Fruit fly (Drosophila melanogaster): ENCODE data around the gene Srrm1.

Srrm1 gene

dm6 chr3L:13068293-13068692 lies 31.7 kb downstream of the Srrm1 start (continued):
- TF ChIP-seq CG7357 (GFP tag; IDR thresholded peaks at IDR 0.05) = no peak
- TF ChIP-seq inv (GFP tag; IDR thresholded peaks at IDR 0.05; ENCODE audit: partially characterized antibody) = no peak
- TF ChIP-seq zf30C (GFP tag; optimal IDR thresholded peaks at IDR 0.05) = peak; percentile 72
- no peak for TF ChIP-seq hkb (optimal IDR thresholded peaks at IDR 0.05)
- TF ChIP-seq hkb (GFP tag; IDR thresholded peaks at IDR 0.05) = no peak
- no peak for TF ChIP-seq prd (optimal IDR thresholded peaks at IDR 0.05)
- TF ChIP-seq prd (GFP tag; IDR thresholded peaks at IDR 0.05) = peak; percentile 38; the same call in 1 of the 3 replicates
- no peak for TF ChIP-seq CG11560 (tag; IDR thresholded peaks at IDR 0.05)
- no peak for TF ChIP-seq eve (GFP tag; optimal IDR thresholded peaks at IDR 0.05)
- no peak for TF ChIP-seq amos (GFP tag; IDR thresholded peaks at IDR 0.05; ENCODE audit: partially characterized antibody)
- no peak for TF ChIP-seq CG3407 (GFP tag; optimal IDR thresholded peaks at IDR 0.05)
- TF ChIP-seq Dfd (GFP tag; optimal IDR thresholded peaks at IDR 0.05) = no peak
- no peak for TF ChIP-seq al (GFP tag; IDR thresholded peaks at IDR 0.05)
- TF ChIP-seq Vsx1 (GFP tag; optimal IDR thresholded peaks at IDR 0.05) = no peak
- TF ChIP-seq Opbp (GFP tag; IDR thresholded peaks at IDR 0.05; ENCODE audit: partially characterized antibody) = no peak
- TF ChIP-seq CG18011 (GFP tag; optimal IDR thresholded peaks at IDR 0.05) = no peak
- TF ChIP-seq disco-r (GFP tag; optimal IDR thresholded peaks at IDR 0.05) = no peak
- TF ChIP-seq CG17612 (GFP tag; IDR thresholded peaks at IDR 0.05) = no peak
- no peak for TF ChIP-seq Hmx (GFP tag; optimal IDR thresholded peaks at IDR 0.05)
- no peak for TF ChIP-seq CG11247 (GFP tag; IDR thresholded peaks at IDR 0.05)
- no peak for TF ChIP-seq CG15073 (GFP tag; optimal IDR thresholded peaks at IDR 0.05)
- TF ChIP-seq CG18599 (GFP tag; optimal IDR thresholded peaks at IDR 0.05) = no peak
- peak; percentile 31 for TF ChIP-seq unpg (GFP tag; optimal IDR thresholded peaks at IDR 0.05)
- TF ChIP-seq aop (GFP tag; IDR thresholded peaks at IDR 0.05) = peak; percentile 13; the same call in 1 of the 2 replicates
- TF ChIP-seq pros (GFP tag; optimal IDR thresholded peaks at IDR 0.05) = no peak
- TF ChIP-seq crp (GFP tag; optimal IDR thresholded peaks at IDR 0.05) = no peak
- no peak for TF ChIP-seq ab (GFP tag; optimal IDR thresholded peaks at IDR 0.05)
- TF ChIP-seq chif (GFP tag; optimal IDR thresholded peaks at IDR 0.05) = peak in 1 of 2 experiments; percentile 50
- TF ChIP-seq croc (GFP tag; conservative IDR thresholded peaks at IDR 0.05) = no peak
- TF ChIP-seq p53 (GFP tag; optimal IDR thresholded peaks at IDR 0.05) = no peak
- no peak for TF ChIP-seq CG32772 (GFP tag; IDR thresholded peaks at IDR 0.05)
- no peak for TF ChIP-seq CG8944 (GFP tag; optimal IDR thresholded peaks at IDR 0.05)
- TF ChIP-seq usp (GFP tag; optimal IDR thresholded peaks at IDR 0.05) = no peak
- no peak for TF ChIP-seq Trl (optimal IDR thresholded peaks at IDR 0.05)
- TF ChIP-seq Trl (GFP tag; optimal IDR thresholded peaks at IDR 0.05) = no peak
- TF ChIP-seq CG8765 (GFP tag; IDR thresholded peaks at IDR 0.05) = no peak
- TF ChIP-seq wor (GFP tag; IDR thresholded peaks at IDR 0.05) = no peak
- no peak for TF ChIP-seq yki (optimal IDR thresholded peaks at IDR 0.05)
- TF ChIP-seq sisA (GFP tag; IDR thresholded peaks at IDR 0.05) = no peak
- TF ChIP-seq CG18619 (GFP tag; optimal IDR thresholded peaks at IDR 0.05) = peak; percentile 14
- peak; percentile 33 for TF ChIP-seq ac (GFP tag; optimal IDR thresholded peaks at IDR 0.05)
- TF ChIP-seq CG31388 (GFP tag; optimal IDR thresholded peaks at IDR 0.05) = no peak
- TF ChIP-seq sima (GFP tag; optimal IDR thresholded peaks at IDR 0.05) = no peak
- TF ChIP-seq Lim3 (GFP tag; IDR thresholded peaks at IDR 0.05) = no peak
- peak; percentile 6 for TF ChIP-seq CG12236 (GFP tag; optimal IDR thresholded peaks at IDR 0.05)
- TF ChIP-seq Elba2 (GFP tag; optimal IDR thresholded peaks at IDR 0.05) = no peak
- TF ChIP-seq CG14965 (GFP tag; optimal IDR thresholded peaks at IDR 0.05; ENCODE audit: borderline replicate concordance) = no peak
- peak; percentile 30 for TF ChIP-seq CG30431 (GFP tag; optimal IDR thresholded peaks at IDR 0.05)
- peak; percentile 50 for TF ChIP-seq CG4404 (GFP tag; IDR thresholded peaks at IDR 0.05)
- no peak for TF ChIP-seq B-H1 (GFP tag; IDR thresholded peaks at IDR 0.05)
- TF ChIP-seq CG12391 (tag; optimal IDR thresholded peaks at IDR 0.05) = peak; percentile 70
- TF ChIP-seq CG1647 (GFP tag; optimal IDR thresholded peaks at IDR 0.05) = no peak
- TF ChIP-seq chn (GFP tag; optimal IDR thresholded peaks at IDR 0.05) = peak; percentile 16
- TF ChIP-seq H2.0 (GFP tag; IDR thresholded peaks at IDR 0.05) = no peak
